Worm (Caenorhabditis elegans) whole organism, L1 larva: ENCODE data around the gene srh-208.

Experiments used
- ces-1 ChIP-seq: fragments of 150-350 bp; optimal IDR thresholded peaks from 2 replicates; lab custom pipeline; 2014; ENCODE audit warnings: missing biosample characterization, missing genetic modification reagents, missing genetic modification characterization
- sptf-1 ChIP-seq: fragments of 150-350 bp; optimal IDR thresholded peaks from 2 replicates; lab custom pipeline; 2014; ENCODE audit warnings: missing biosample characterization, missing genetic modification characterization

DNA sequence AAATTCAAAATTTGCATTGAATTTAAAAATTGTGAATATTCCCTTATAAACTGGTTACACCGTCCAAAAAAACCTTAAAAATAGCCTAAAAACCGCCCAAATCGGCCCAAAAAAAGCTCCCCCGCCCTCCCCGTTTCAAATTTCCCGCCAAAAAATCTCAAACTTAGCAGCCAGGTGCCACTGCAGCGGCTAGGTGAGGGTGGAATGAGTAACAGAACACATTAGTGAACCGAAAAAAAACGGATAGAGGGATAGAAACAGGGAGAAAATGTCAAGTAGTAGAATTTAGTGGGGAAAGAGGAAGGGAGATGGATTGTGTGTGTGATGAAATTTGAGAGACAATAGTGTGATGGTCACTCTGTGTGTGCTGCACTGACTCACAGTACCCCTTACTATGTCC is 34.8 kb downstream of the srh-208 start:
- TF ChIP-seq ces-1 (GFP tag; lab: Kevin White, UChicago), result no peak
- no peak for TF ChIP-seq sptf-1 (tag; lab: Kevin White, UChicago)
